Fruit fly (Drosophila melanogaster) S2 (cell line): ENCODE data around the gene Polr3H.

Experiments used
- CG8478 ChIP-seq: fragments of >200 bp; optimal IDR thresholded peaks from 2 replicates; lab custom pipeline; 2018
- CTCF ChIP-seq, 2 experiments: fragments of >200 bp; optimal IDR thresholded peaks; 2 replicates each; lab custom pipeline; 2018

DNA sequence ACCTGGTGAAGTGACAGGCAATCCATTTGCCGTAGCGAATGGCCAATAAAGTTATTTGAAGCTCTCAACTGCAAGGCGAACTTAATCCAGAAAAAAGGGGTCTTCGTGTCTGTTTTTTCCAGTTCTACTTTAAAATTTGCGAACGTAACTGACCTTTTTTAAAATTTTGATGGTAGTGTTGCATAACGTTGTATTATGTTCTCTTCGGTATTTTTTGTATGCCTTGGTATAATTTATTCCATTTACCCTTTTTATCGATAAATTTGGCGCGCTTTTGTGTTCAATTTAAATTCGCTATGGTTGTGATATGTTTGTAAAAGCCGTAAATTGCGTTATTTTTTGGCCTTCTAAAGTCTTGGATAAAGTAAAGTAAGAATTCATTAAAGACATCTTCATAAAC lies 17.9 kb upstream of the Polr3H start:
- TF ChIP-seq CG8478 (lab: Kevin White, UChicago) (no peak), CTCF (optimal IDR thresholded peaks at IDR 0.05; lab: Kevin White, UChicago) (no peak)
